Fruit fly (Drosophila melanogaster): Measurements from ENCODE around the gene CG3792.

Gene CG3792

dm6 chr2L:4995010-4995836 lies 18.1 kb downstream of the CG3792 start:
- TF ChIP-seq ttk (optimal IDR thresholded peaks at IDR 0.05), result no peak

DNA sequence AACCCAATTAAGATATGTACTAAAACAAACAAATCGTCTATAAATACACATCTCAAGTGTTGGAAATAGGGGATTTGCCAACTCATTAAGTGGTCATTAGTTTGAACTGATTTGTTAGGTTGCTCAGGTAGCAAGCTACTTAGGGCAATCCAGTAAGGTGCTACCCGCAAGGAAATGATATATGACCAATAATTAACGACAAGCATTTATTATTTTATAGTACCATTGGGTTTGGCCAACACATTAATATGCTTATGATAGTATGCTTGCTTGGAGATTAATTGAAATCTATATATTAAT lies 18.7 kb downstream of the CG3792 start:
- no peak for TF ChIP-seq insv (optimal IDR thresholded peaks at IDR 0.05)
- TF ChIP-seq ttk (optimal IDR thresholded peaks at IDR 0.05), result no peak
- TF ChIP-seq Sin3A (optimal IDR thresholded peaks at IDR 0.05), result no peak
- TF ChIP-seq h (optimal IDR thresholded peaks at IDR 0.05), result no peak
- TF ChIP-seq psq (optimal IDR thresholded peaks at IDR 0.05), result no peak
- no peak for TF ChIP-seq Myc (optimal IDR thresholded peaks at IDR 0.05)

DNA sequence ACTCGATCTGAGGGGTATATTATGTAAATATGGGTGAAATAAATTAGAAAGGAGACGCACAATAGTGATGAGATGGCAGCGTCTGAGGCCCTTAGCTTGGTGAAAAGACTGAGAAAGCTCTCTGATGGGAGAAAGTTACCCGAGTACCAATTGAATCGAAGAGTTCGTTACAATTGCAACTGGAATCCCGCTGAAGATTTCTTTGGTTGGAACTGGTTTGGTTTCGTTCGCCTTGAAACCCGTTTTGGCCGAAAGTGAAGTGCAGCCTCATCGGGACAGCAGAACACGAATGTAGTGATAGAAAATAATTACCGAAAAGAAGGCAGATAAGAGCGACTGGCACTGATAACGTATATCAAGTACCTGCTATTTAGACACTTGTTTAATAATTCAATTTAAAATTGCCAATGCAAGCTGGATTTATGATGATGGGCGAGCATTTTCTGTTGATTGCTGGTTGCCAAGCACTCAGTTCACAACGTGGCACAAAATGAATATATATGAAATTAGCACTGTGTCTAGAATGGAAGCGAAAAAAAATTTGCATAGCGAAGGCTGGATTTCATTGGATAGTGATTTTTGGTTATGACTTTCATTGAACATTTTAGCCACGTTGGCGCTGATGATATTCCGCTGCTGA lies 19.3 kb downstream of the CG3792 start:
- TF ChIP-seq psq (optimal IDR thresholded peaks at IDR 0.05) (no peak), ttk (optimal IDR thresholded peaks at IDR 0.05) (no peak), h (optimal IDR thresholded peaks at IDR 0.05) (no peak)

DNA sequence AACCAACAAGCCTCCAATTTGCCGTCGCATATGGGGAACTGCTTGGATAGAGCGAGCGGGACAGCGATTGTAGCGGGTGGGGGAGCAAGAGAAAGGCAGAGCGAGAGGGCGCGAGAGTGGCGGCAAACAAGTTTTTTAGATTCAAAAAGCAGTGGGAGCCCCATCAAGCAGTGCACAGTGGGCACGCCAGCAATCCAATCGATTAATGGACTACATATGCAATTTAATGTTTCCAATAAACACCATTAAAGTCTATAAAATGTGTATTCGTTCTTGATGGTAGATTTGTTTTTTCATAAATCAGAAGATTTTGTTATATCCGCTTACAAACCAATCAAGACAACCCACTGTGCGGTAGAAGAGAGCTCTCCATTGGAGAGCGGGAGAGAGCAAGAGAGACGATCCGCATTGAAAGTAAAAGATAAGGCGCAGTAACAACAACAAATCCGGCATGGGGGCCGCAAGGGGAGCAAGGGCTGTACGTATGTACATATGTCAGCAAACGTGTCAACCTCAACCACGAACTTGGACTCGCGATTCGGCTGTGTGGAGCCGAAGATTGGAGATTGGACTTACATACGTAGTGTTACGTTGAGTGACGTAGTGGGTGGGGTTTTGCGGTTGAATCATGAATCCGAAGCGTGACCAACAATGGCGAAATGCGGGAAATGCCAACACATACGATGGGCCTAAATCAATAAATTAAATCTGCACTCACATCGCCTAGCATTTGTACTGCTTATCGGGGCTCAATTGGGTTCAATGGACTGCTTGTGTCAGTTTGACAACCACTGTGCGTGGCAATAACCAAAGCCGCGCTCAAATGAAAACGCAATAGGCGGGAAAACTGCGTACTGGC lies 20.5 kb downstream of the CG3792 start:
- TF ChIP-seq Sin3A (optimal IDR thresholded peaks at IDR 0.05) (no peak), ttk (optimal IDR thresholded peaks at IDR 0.05) (no peak), insv (optimal IDR thresholded peaks at IDR 0.05) (no peak), Myc (optimal IDR thresholded peaks at IDR 0.05) (no peak), h (optimal IDR thresholded peaks at IDR 0.05) (no peak), psq (optimal IDR thresholded peaks at IDR 0.05) (no peak)

DNA sequence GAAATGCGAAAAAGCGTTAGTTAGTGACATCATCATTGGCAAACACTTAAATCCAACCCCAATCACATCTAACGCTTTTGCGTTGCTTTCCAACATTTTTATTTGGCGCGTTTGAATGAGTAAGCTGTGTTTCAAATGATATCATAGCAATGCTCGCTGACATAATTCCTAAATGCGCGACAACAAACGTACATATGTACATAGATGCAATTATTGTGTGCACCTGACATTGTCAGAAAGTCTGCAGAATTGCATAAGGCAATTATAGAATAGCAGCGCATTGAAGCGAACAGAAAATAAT lies 21.1 kb downstream of the CG3792 start:
- no peak for TF ChIP-seq insv (optimal IDR thresholded peaks at IDR 0.05)
- no peak for TF ChIP-seq psq (optimal IDR thresholded peaks at IDR 0.05)
- no peak for TF ChIP-seq Myc (optimal IDR thresholded peaks at IDR 0.05)
- TF ChIP-seq ttk (optimal IDR thresholded peaks at IDR 0.05), result no peak
- no peak for TF ChIP-seq Sin3A (optimal IDR thresholded peaks at IDR 0.05)
- no peak for TF ChIP-seq h (optimal IDR thresholded peaks at IDR 0.05)

- no peak for TF ChIP-seq Myc (optimal IDR thresholded peaks at IDR 0.05)
- no peak for TF ChIP-seq psq (optimal IDR thresholded peaks at IDR 0.05)
- no peak for TF ChIP-seq h (optimal IDR thresholded peaks at IDR 0.05)
- no peak for TF ChIP-seq ttk (optimal IDR thresholded peaks at IDR 0.05)
- TF ChIP-seq insv (optimal IDR thresholded peaks at IDR 0.05), result no peak
- TF ChIP-seq Sin3A (optimal IDR thresholded peaks at IDR 0.05), result no peak
These were observed 21.6 kb downstream of the CG3792 start for dm6 chr2L:4998571-4999191.

DNA sequence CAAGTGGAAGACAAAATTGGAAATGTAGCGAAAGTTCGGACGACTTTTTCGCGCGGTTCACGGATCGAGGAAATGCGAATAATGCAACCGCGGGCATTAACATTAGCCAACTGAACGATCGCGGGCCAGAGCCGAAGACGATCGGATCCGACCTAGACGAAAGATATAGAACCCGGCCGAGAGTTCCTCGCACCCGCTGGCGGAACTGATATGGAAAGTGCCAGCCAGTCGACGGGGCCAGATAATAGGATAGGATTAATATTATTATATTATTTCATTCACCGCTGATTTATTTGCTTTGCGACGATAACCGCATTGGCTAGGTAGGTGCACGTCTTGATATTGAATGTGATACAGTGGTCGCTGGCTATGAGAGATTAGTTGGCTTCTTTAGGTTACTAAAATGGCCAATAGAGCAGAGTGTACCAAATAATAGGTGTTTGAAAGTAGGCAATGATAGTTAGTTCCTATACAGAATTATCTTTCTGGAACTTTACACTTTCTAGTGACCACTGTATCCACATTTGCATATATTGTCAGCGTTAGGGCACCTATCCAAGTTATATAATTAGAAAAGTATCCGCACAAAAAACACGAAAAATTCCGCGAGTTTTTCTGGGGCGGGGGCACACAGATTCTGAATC lies 22.4 kb downstream of the CG3792 start:
- TF ChIP-seq Myc (optimal IDR thresholded peaks at IDR 0.05), result no peak
- TF ChIP-seq Sin3A (optimal IDR thresholded peaks at IDR 0.05), result no peak
- TF ChIP-seq psq (optimal IDR thresholded peaks at IDR 0.05), result no peak
- TF ChIP-seq ttk (optimal IDR thresholded peaks at IDR 0.05), result no peak
- TF ChIP-seq h (optimal IDR thresholded peaks at IDR 0.05), result no peak
- TF ChIP-seq insv (optimal IDR thresholded peaks at IDR 0.05), result no peak

- TF ChIP-seq insv (optimal IDR thresholded peaks at IDR 0.05), result no peak
- TF ChIP-seq h (optimal IDR thresholded peaks at IDR 0.05), result no peak
- TF ChIP-seq ttk (optimal IDR thresholded peaks at IDR 0.05), result no peak
These were observed 23.3 kb downstream of the CG3792 start for dm6 chr2L:5000287-5000871.

- TF ChIP-seq h (optimal IDR thresholded peaks at IDR 0.05) (no peak), Sin3A (optimal IDR thresholded peaks at IDR 0.05) (no peak), insv (optimal IDR thresholded peaks at IDR 0.05) (no peak), Myc (optimal IDR thresholded peaks at IDR 0.05) (no peak), ttk (optimal IDR thresholded peaks at IDR 0.05) (no peak), psq (optimal IDR thresholded peaks at IDR 0.05) (no peak)
These were observed 23.9 kb downstream of the CG3792 start for dm6 chr2L:5000919-5001581.

DNA sequence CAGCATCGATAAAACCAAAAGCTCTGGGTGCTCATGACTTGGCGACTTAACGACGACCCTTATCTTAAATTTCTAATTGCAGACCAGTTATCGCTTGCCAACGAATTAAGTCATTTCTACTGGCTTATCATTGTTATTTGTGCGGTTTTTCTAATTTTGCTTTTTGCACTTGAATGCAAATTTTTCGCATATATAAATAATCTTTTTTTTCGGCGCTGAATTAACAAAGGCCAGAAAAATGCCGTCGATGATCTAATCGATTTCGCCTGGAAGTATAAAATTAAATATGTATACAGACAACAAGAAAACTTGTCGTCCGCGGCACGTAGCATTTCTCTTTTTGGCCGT lies 24.4 kb downstream of the CG3792 start:
- TF ChIP-seq h (optimal IDR thresholded peaks at IDR 0.05) (no peak), insv (optimal IDR thresholded peaks at IDR 0.05) (no peak), Myc (optimal IDR thresholded peaks at IDR 0.05) (no peak), ttk (optimal IDR thresholded peaks at IDR 0.05) (no peak)

DNA sequence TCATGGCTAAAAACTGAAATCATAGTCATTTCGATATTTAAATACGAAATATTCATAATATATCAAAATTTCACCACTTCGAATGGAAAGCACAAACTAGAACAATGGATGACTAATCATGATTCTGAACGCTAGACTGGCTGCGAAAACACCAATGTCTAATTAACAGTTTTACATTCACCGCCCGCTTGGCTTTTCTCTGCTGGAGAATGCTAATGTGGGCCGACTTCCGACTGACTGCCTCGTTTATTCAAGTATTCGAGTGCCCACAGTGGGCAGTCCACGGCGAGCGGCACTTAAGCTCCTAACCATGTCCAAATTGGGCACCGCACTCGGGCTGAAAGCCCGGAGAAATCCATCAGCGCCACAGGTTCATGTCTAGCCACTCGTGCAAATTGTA lies 24.9 kb downstream of the CG3792 start:
- TF ChIP-seq ttk (optimal IDR thresholded peaks at IDR 0.05), result no peak
- TF ChIP-seq Myc (optimal IDR thresholded peaks at IDR 0.05), result no peak
- no peak for TF ChIP-seq psq (optimal IDR thresholded peaks at IDR 0.05)
- TF ChIP-seq h (optimal IDR thresholded peaks at IDR 0.05), result no peak
- TF ChIP-seq Sin3A (optimal IDR thresholded peaks at IDR 0.05), result no peak
- TF ChIP-seq insv (optimal IDR thresholded peaks at IDR 0.05), result no peak
